Fruit fly (Drosophila melanogaster) whole organism, embryonic: ENCODE measurements around the gene Zip88E.

Experiments
- ATbp ChIP-seq: fragments of 200-800 bp; sonication (Bioruptor generic); optimal IDR thresholded peaks from 2 replicates; lab custom pipeline; 2017; ENCODE audit warnings: missing biosample characterization, mild to moderate bottlenecking, missing genetic modification characterization, missing genetic modification reagents
- CG10366 ChIP-seq: fragments of 200-800 bp; sonication (Bioruptor generic); IDR thresholded peaks from 2 replicates; pipeline ENCODE4 v1.3.6; 2022; ENCODE audit warnings: missing biosample characterization, missing genetic modification characterization
- CG10543 ChIP-seq: fragments of 200-800 bp; sonication (Bioruptor generic); optimal IDR thresholded peaks from 3 replicates; lab custom pipeline; 2017; ENCODE audit warnings: missing biosample characterization, mild to moderate bottlenecking, missing genetic modification characterization, moderate library complexity
- CG11085 ChIP-seq: fragments of 200-800 bp; sonication (Bioruptor generic); IDR thresholded peaks from 2 replicates; pipeline ENCODE4 v1.3.6; 2022; ENCODE audit warnings: missing biosample characterization, missing genetic modification characterization
- CG11093 ChIP-seq: fragments of 200-800 bp; sonication (Bioruptor generic); IDR thresholded peaks from 3 replicates; pipeline ENCODE4 v1.3.6; 2022; ENCODE audit warnings: missing biosample characterization, missing genetic modification characterization
- CG11504 ChIP-seq: fragments of 200-800 bp; sonication (Bioruptor generic); optimal IDR thresholded peaks from 3 replicates; lab custom pipeline; 2019; ENCODE audit warnings: missing biosample characterization, mild to moderate bottlenecking, missing genetic modification characterization, moderate library complexity
- CG11560 ChIP-seq: fragments of 200-800 bp; sonication (Bioruptor generic); IDR thresholded peaks from 3 replicates; pipeline ENCODE4 v1.3.6; 2022; ENCODE audit warnings: missing biosample characterization, missing genetic modification characterization
- CG12942 ChIP-seq: fragments of 200-800 bp; sonication (Bioruptor generic); optimal IDR thresholded peaks from 3 replicates; lab custom pipeline; 2016; ENCODE audit warnings: missing biosample characterization, missing genetic modification characterization
- CG15011 ChIP-seq: fragments of 200-800 bp; sonication (Bioruptor generic); optimal IDR thresholded peaks from 3 replicates; lab custom pipeline; 2018; ENCODE audit warnings: missing biosample characterization, mild to moderate bottlenecking, missing genetic modification characterization
- CG16813 ChIP-seq: fragments of 200-800 bp; sonication (Bioruptor generic); IDR thresholded peaks from 3 replicates; pipeline ENCODE4 v1.3.6; 2022; ENCODE audit warnings: missing biosample characterization, missing genetic modification characterization; ENCODE audit not compliant: partially characterized antibody
- CG17328 ChIP-seq: fragments of 200-800 bp; sonication (Bioruptor generic); IDR thresholded peaks from 2 replicates; pipeline ENCODE4 v1.3.6; 2022; ENCODE audit warnings: missing biosample characterization, missing genetic modification characterization
- CG17359 ChIP-seq: fragments of 200-800 bp; sonication (Bioruptor generic); optimal IDR thresholded peaks from 3 replicates; lab custom pipeline; 2018; ENCODE audit warnings: missing biosample characterization, mild to moderate bottlenecking, missing genetic modification characterization, moderate library complexity
- CG30403 ChIP-seq: fragments of 200-800 bp; sonication (Bioruptor generic); optimal IDR thresholded peaks from 3 replicates; lab custom pipeline; 2016; ENCODE audit warnings: missing biosample characterization, missing genetic modification characterization
- CG3065 ChIP-seq: fragments of 200-800 bp; sonication (Bioruptor generic); optimal IDR thresholded peaks from 2 replicates; lab custom pipeline; 2016; ENCODE audit warnings: missing biosample characterization, missing genetic modification characterization
- CG3163 ChIP-seq: fragments of 200-800 bp; sonication (Bioruptor generic); optimal IDR thresholded peaks from 3 replicates; lab custom pipeline; 2016; ENCODE audit warnings: missing biosample characterization, missing genetic modification characterization
- CG3407 ChIP-seq: fragments of 200-800 bp; sonication (Bioruptor generic); optimal IDR thresholded peaks from 2 replicates; lab custom pipeline; 2018; ENCODE audit warnings: missing biosample characterization, mild to moderate bottlenecking, missing genetic modification characterization
- CG34422 ChIP-seq: fragments of 200-800 bp; sonication (Bioruptor generic); IDR thresholded peaks from 3 replicates; pipeline ENCODE4 v1.3.6; 2022; ENCODE audit warnings: missing biosample characterization, missing genetic modification characterization
- CG3838 ChIP-seq: fragments of 200-800 bp; sonication (Bioruptor generic); optimal IDR thresholded peaks from 3 replicates; lab custom pipeline; 2016; ENCODE audit warnings: missing biosample characterization, missing genetic modification characterization
- CG4360 ChIP-seq: fragments of 200-800 bp; sonication (Bioruptor generic); IDR thresholded peaks from 2 replicates; pipeline ENCODE4 v1.3.6; 2022; ENCODE audit warnings: missing biosample characterization, missing genetic modification characterization
- CG4730 ChIP-seq: fragments of 200-800 bp; sonication (Bioruptor generic); IDR thresholded peaks from 2 replicates; pipeline ENCODE4 v1.3.6; 2022; ENCODE audit warnings: missing biosample characterization, missing genetic modification characterization
- CG6689 ChIP-seq: fragments of 200-800 bp; sonication (Bioruptor generic); IDR thresholded peaks from 2 replicates; pipeline ENCODE4 v1.3.6; 2022; ENCODE audit warnings: missing biosample characterization, missing genetic modification characterization
- CG6854 ChIP-seq: fragments of 200-800 bp; sonication (Bioruptor generic); optimal IDR thresholded peaks from 3 replicates; lab custom pipeline; 2017; ENCODE audit warnings: missing biosample characterization, mild to moderate bottlenecking, missing genetic modification characterization
- CG7357 ChIP-seq: fragments of 200-800 bp; sonication (Bioruptor generic); IDR thresholded peaks from 3 replicates; pipeline ENCODE4 v1.3.6; 2022; ENCODE audit warnings: missing biosample characterization, missing genetic modification characterization
- CG7745 ChIP-seq: fragments of 200-800 bp; sonication (Bioruptor generic); optimal IDR thresholded peaks from 2 replicates; lab custom pipeline; 2018; ENCODE audit warnings: missing biosample characterization, mild to moderate bottlenecking, missing genetic modification characterization, moderate library complexity
- CG8290 ChIP-seq, 3 experiments: fragments of 200-800 bp; sonication (Bioruptor generic); optimal IDR thresholded peaks; 2 replicates each; lab custom pipeline; 2016 to 2019; ENCODE audit warnings: missing biosample characterization in 3 of 3, missing genetic modification characterization in 3 of 3, mild to moderate bottlenecking in 2 of 3, moderate library complexity in 1 of 3
- CG9727 ChIP-seq: fragments of 200-800 bp; sonication (Bioruptor generic); optimal IDR thresholded peaks from 3 replicates; lab custom pipeline; 2017; ENCODE audit warnings: missing biosample characterization, mild to moderate bottlenecking, missing genetic modification characterization
- D19B ChIP-seq: fragments of 200-800 bp; sonication (Bioruptor generic); optimal IDR thresholded peaks from 2 replicates; lab custom pipeline; 2017; ENCODE audit warnings: missing biosample characterization, mild to moderate bottlenecking, missing genetic modification characterization
- Drgx ChIP-seq: fragments of 200-800 bp; sonication (Bioruptor generic); IDR thresholded peaks from 2 replicates; pipeline ENCODE4 v1.3.6; 2022; ENCODE audit warnings: missing biosample characterization, missing genetic modification characterization
- Elba2 ChIP-seq: fragments of 200-800 bp; sonication (Bioruptor generic); optimal IDR thresholded peaks from 3 replicates; lab custom pipeline; 2016; ENCODE audit warnings: missing biosample characterization, missing genetic modification characterization
- HLH54F ChIP-seq: fragments of 200-800 bp; sonication (Bioruptor generic); optimal IDR thresholded peaks from 3 replicates; lab custom pipeline; 2016; ENCODE audit warnings: missing biosample characterization, missing genetic modification characterization
- MTF-1 ChIP-seq: fragments of 200-800 bp; sonication (Bioruptor generic); optimal IDR thresholded peaks from 2 replicates; lab custom pipeline; 2018; ENCODE audit warnings: missing biosample characterization, mild to moderate bottlenecking, missing genetic modification characterization, borderline replicate concordance
- Mes4 ChIP-seq: fragments of 200-800 bp; sonication (Bioruptor generic); optimal IDR thresholded peaks from 2 replicates; lab custom pipeline; 2016; ENCODE audit warnings: missing biosample characterization, missing genetic modification characterization
- Oli ChIP-seq: fragments of 200-800 bp; sonication (Bioruptor generic); optimal IDR thresholded peaks from 2 replicates; lab custom pipeline; 2018; ENCODE audit warnings: missing biosample characterization, mild to moderate bottlenecking, missing genetic modification characterization, moderate library complexity
- Poxn ChIP-seq: fragments of 200-800 bp; sonication (Bioruptor generic); IDR thresholded peaks from 2 replicates; pipeline ENCODE4 v1.3.6; 2022; ENCODE audit warnings: missing biosample characterization, missing genetic modification characterization
- Scr ChIP-seq: fragments of 200-800 bp; sonication (Bioruptor generic); IDR thresholded peaks from 2 replicates; pipeline ENCODE4 v1.3.6; 2022; ENCODE audit warnings: missing biosample characterization, missing genetic modification characterization; ENCODE audit not compliant: partially characterized antibody
- Side ChIP-seq: fragments of 200-800 bp; sonication (Bioruptor generic); optimal IDR thresholded peaks from 2 replicates; lab custom pipeline; 2016; ENCODE audit warnings: missing biosample characterization, missing genetic modification characterization
- al ChIP-seq: fragments of 200-800 bp; sonication (Bioruptor generic); IDR thresholded peaks from 2 replicates; pipeline ENCODE4 v1.3.6; 2022; ENCODE audit warnings: missing biosample characterization, missing genetic modification characterization
- aop ChIP-seq: fragments of 200-800 bp; sonication (Bioruptor generic); IDR thresholded peaks from 2 replicates; pipeline ENCODE4 v1.3.6; 2022; ENCODE audit warnings: missing biosample characterization, missing genetic modification characterization
- bab2 ChIP-seq: fragments of 200-800 bp; sonication (Bioruptor generic); optimal IDR thresholded peaks from 2 replicates; lab custom pipeline; 2016; ENCODE audit warnings: missing biosample characterization, missing genetic modification characterization
- ham ChIP-seq: fragments of 200-800 bp; sonication (Bioruptor generic); IDR thresholded peaks from 2 replicates; pipeline ENCODE4 v1.3.6; 2022; ENCODE audit warnings: missing biosample characterization, missing genetic modification characterization
- insv ChIP-seq, 2 experiments: fragments of 200-800 bp; sonication (Bioruptor generic); optimal IDR thresholded peaks; 3 replicates each; lab custom pipeline; 2016 to 2018; ENCODE audit warnings: missing biosample characterization in 2 of 2, missing genetic modification characterization in 2 of 2
- jing ChIP-seq: fragments of 200-800 bp; sonication (Bioruptor generic); optimal IDR thresholded peaks from 2 replicates; lab custom pipeline; 2018; ENCODE audit warnings: missing biosample characterization, mild to moderate bottlenecking, missing genetic modification characterization
- nmo ChIP-seq: fragments of 200-800 bp; sonication (Bioruptor generic); optimal IDR thresholded peaks from 2 replicates; lab custom pipeline; 2018; ENCODE audit warnings: missing biosample characterization, mild to moderate bottlenecking, missing genetic modification characterization, moderate library complexity
- peb ChIP-seq: fragments of 200-800 bp; sonication (Bioruptor generic); IDR thresholded peaks from 2 replicates; pipeline ENCODE4 v1.3.6; 2022; ENCODE audit warnings: missing biosample characterization, missing genetic modification characterization
- phol ChIP-seq: fragments of 200-800 bp; sonication (Bioruptor generic); optimal IDR thresholded peaks from 3 replicates; lab custom pipeline; 2018; ENCODE audit warnings: missing biosample characterization, mild to moderate bottlenecking, missing genetic modification characterization, moderate library complexity
- pnt ChIP-seq: fragments of 200-800 bp; sonication (Bioruptor generic); optimal IDR thresholded peaks from 3 replicates; lab custom pipeline; 2016; ENCODE audit warnings: missing biosample characterization, missing genetic modification characterization
- sens-2 ChIP-seq: fragments of 200-800 bp; sonication (Bioruptor generic); IDR thresholded peaks from 2 replicates; pipeline ENCODE4 v1.3.6; 2022; ENCODE audit warnings: missing biosample characterization, missing genetic modification characterization
- sr ChIP-seq: fragments of 200-800 bp; sonication (Bioruptor generic); IDR thresholded peaks from 3 replicates; pipeline ENCODE4 v1.3.6; 2022; ENCODE audit warnings: missing biosample characterization, missing genetic modification characterization
- wor ChIP-seq: fragments of 200-800 bp; sonication (Bioruptor generic); IDR thresholded peaks from 2 replicates; pipeline ENCODE4 v1.3.6; 2022; ENCODE audit warnings: missing biosample characterization, missing genetic modification characterization

Zip88E gene

dm6 chr3R:15218824-15219576 is 49.5 kb upstream of the Zip88E start, which contains the start of the genes SIDL and CG12241 (continued):
- TF ChIP-seq Poxn (GFP tag; lab: Robert Waterston, UW) (no peak; the same call in 1 of the 2 replicates), CG3407 (GFP tag; lab: Kevin White, UChicago) (peak; percentile 44), CG16813 (peak; percentile 16; the same call in 1 of the 3 replicates), CG7357 (GFP tag; lab: Robert Waterston, UW) (peak; percentile 89), sr (GFP tag; lab: Robert Waterston, UW) (peak; percentile 35; the same call in 1 of the 3 replicates), CG15011 (GFP tag; lab: Kevin White, UChicago) (no peak), CG30403 (GFP tag; lab: Kevin White, UChicago) (peak; percentile 85), CG9727 (GFP tag; lab: Kevin White, UChicago) (peak; percentile 90), nmo (GFP tag; lab: Kevin White, UChicago) (peak; percentile 93), insv (GFP tag; optimal IDR thresholded peaks at IDR 0.05; lab: Kevin White, UChicago) (no peak), CG4360 (peak; percentile 70), D19B (GFP tag; lab: Kevin White, UChicago) (peak; percentile 90), sens-2 (GFP tag; lab: Robert Waterston, UW) (no peak), pnt (GFP tag; lab: Kevin White, UChicago) (peak; percentile 77), CG10366 (GFP tag; lab: Robert Waterston, UW) (peak; percentile 24; the same call in 1 of the 2 replicates), CG8290 (GFP tag; optimal IDR thresholded peaks at IDR 0.05; lab: Kevin White, UChicago) (no peak), CG8290 (tag; optimal IDR thresholded peaks at IDR 0.05; lab: Kevin White, UChicago) (no peak), HLH54F (GFP tag; lab: Kevin White, UChicago) (peak; percentile 59), CG3838 (GFP tag; lab: Kevin White, UChicago) (peak; percentile 68), ATbp (GFP tag; lab: Kevin White, UChicago) (no peak), aop (GFP tag; lab: Robert Waterston, UW) (no peak), Mes4 (GFP tag; lab: Kevin White, UChicago) (peak; percentile 22), Elba2 (GFP tag; lab: Kevin White, UChicago) (peak; percentile 0), CG4730 (peak; percentile 92), CG3065 (peak; percentile 67), Side (GFP tag; lab: Kevin White, UChicago) (peak; percentile 77), CG11504 (tag; lab: Kevin White, UChicago) (no peak), al (GFP tag; lab: Robert Waterston, UW) (peak; percentile 94), phol (peak; percentile 82), CG11093 (peak; percentile 91), bab2 (GFP tag; lab: Kevin White, UChicago) (peak; percentile 82), CG7745 (tag; lab: Kevin White, UChicago) (no peak), CG34422 (GFP tag; lab: Robert Waterston, UW) (peak; percentile 96), Oli (tag; lab: Kevin White, UChicago) (peak; percentile 33), MTF-1 (GFP tag; lab: Kevin White, UChicago) (peak; percentile 32), jing (GFP tag; lab: Kevin White, UChicago) (no peak), Drgx (peak; percentile 96), CG6854 (GFP tag; lab: Kevin White, UChicago) (peak; percentile 78), CG12942 (peak; percentile 40), Scr (GFP tag; lab: Robert Waterston, UW) (peak; percentile 42), CG11085 (peak; percentile 89), ham (GFP tag; lab: Robert Waterston, UW) (no peak), CG11560 (tag; lab: Robert Waterston, UW) (peak; percentile 85), CG10543 (GFP tag; lab: Kevin White, UChicago) (peak; percentile 2), wor (GFP tag; lab: Robert Waterston, UW) (no peak), CG17328 (GFP tag; lab: Robert Waterston, UW) (no peak), CG3163 (GFP tag; lab: Kevin White, UChicago) (no peak), peb (peak; percentile 80), CG6689 (GFP tag; lab: Robert Waterston, UW) (peak; percentile 96), CG17359 (tag; lab: Kevin White, UChicago) (peak; percentile 83)
